Worm (Caenorhabditis elegans) whole organism, L4 larva: Measurements from ENCODE around the gene sam-4.

Source experiments
- D1046.2 ChIP-seq: fragments of 200-800 bp; sonication (Bioruptor generic); IDR thresholded peaks from 2 replicates; pipeline ENCODE4 v1.3.6; 2022; ENCODE audit warnings: missing genetic modification characterization, missing compliant biosample characterization
- F10B5.3 ChIP-seq: sonication (generic microtip); optimal IDR thresholded peaks from 2 replicates; lab custom pipeline; 2016; ENCODE audit warnings: mild to moderate bottlenecking, missing genetic modification characterization, missing compliant biosample characterization
- F44E2.7 ChIP-seq: fragments of 200-800 bp; sonication (Bioruptor generic); IDR thresholded peaks from 2 replicates; pipeline ENCODE4 v2.1.2; 2022; ENCODE audit warnings: missing genetic modification characterization, missing compliant biosample characterization
- T20F7.1 ChIP-seq: fragments of 200-800 bp; sonication (Bioruptor generic); optimal IDR thresholded peaks from 2 replicates; lab custom pipeline; 2018; ENCODE audit warnings: mild to moderate bottlenecking, missing genetic modification characterization, missing compliant biosample characterization
- Y48G9A.11 ChIP-seq: fragments of 200-800 bp; sonication (Bioruptor generic); IDR thresholded peaks from 2 replicates; pipeline ENCODE4 v1.3.6; 2022; ENCODE audit warnings: missing genetic modification reagents, missing genetic modification characterization, missing compliant biosample characterization
- ZK546.5 ChIP-seq, 2 experiments: sonication (generic microtip); optimal IDR thresholded peaks; 2 replicates each; lab custom pipeline; 2017; ENCODE audit warnings: missing biosample characterization in 2 of 2, missing genetic modification characterization in 2 of 2
- ama-1 ChIP-seq: fragments of 150-350 bp; optimal IDR thresholded peaks from 2 replicates; lab custom pipeline; 2014; ENCODE audit warnings: inconsistent platforms, mixed read lengths
- attf-4 ChIP-seq: sonication (generic microtip); optimal IDR thresholded peaks from 3 replicates; lab custom pipeline; 2017; ENCODE audit warnings: missing biosample characterization, missing genetic modification characterization
- ceh-20 ChIP-seq: fragments of 200-800 bp; sonication (Bioruptor generic); IDR thresholded peaks from 2 replicates; pipeline ENCODE4 v1.3.6; 2022; ENCODE audit warnings: missing genetic modification reagents, missing genetic modification characterization, missing compliant biosample characterization
- ceh-28 ChIP-seq: fragments of 150-350 bp; optimal IDR thresholded peaks from 2 replicates; lab custom pipeline; 2014; ENCODE audit warnings: missing biosample characterization, missing genetic modification reagents, missing genetic modification characterization
- ceh-62 ChIP-seq: sonication (generic microtip); optimal IDR thresholded peaks from 2 replicates; lab custom pipeline; 2017; ENCODE audit warnings: missing biosample characterization, missing genetic modification characterization
- ces-1 ChIP-seq: fragments of 150-350 bp; sonication (generic microtip); optimal IDR thresholded peaks from 4 replicates; lab custom pipeline; 2014; ENCODE audit warnings: missing biosample characterization, missing genetic modification reagents, missing genetic modification characterization
- cey-2 ChIP-seq: sonication (generic microtip); optimal IDR thresholded peaks from 3 replicates; lab custom pipeline; 2017; ENCODE audit warnings: missing genetic modification characterization, mild to moderate bottlenecking, missing compliant biosample characterization, antibody characterized with exemption, borderline replicate concordance; ENCODE audit not compliant: insufficient read depth
- ctbp-1 ChIP-seq: fragments of 200-800 bp; sonication (Bioruptor generic); IDR thresholded peaks from 2 replicates; pipeline ENCODE4 v1.3.6; 2022; ENCODE audit warnings: missing genetic modification reagents, missing genetic modification characterization, missing compliant biosample characterization
- daf-12 ChIP-seq: fragments of 150-350 bp; optimal IDR thresholded peaks from 2 replicates; lab custom pipeline; 2014; ENCODE audit warnings: missing biosample characterization, missing genetic modification reagents, missing genetic modification characterization
- daf-16 ChIP-seq, 3 experiments: sonication (generic microtip); optimal IDR thresholded peaks; 2 replicates each; lab custom pipeline; 2016 to 2017; ENCODE audit warnings: missing genetic modification characterization in 3 of 3, missing genetic modification reagents in 3 of 3, mild to moderate bottlenecking in 2 of 3, missing compliant biosample characterization in 2 of 3, missing biosample characterization in 1 of 3, moderate library complexity in 1 of 3
- daf-19 ChIP-seq: fragments of 200-800 bp; sonication (Bioruptor generic); conservative IDR thresholded peaks from 2 replicates; pipeline ENCODE4 v1.3.6; 2022; ENCODE audit warnings: missing genetic modification characterization, missing compliant biosample characterization
- daf-8 ChIP-seq: fragments of 200-800 bp; sonication (Bioruptor generic); IDR thresholded peaks from 2 replicates; pipeline ENCODE4 v1.3.6; 2022; ENCODE audit warnings: missing genetic modification characterization, missing compliant biosample characterization
- dmd-9 ChIP-seq: fragments of 200-800 bp; sonication (Bioruptor generic); IDR thresholded peaks from 2 replicates; pipeline ENCODE4 v1.3.6; 2022; ENCODE audit warnings: missing genetic modification reagents, missing genetic modification characterization, missing compliant biosample characterization
- duxl-1 ChIP-seq: sonication (generic microtip); optimal IDR thresholded peaks from 2 replicates; lab custom pipeline; 2016; ENCODE audit warnings: mild to moderate bottlenecking, missing genetic modification characterization, moderate library complexity, missing compliant biosample characterization; ENCODE audit not compliant: poor library complexity
- dve-1 ChIP-seq: sonication (generic microtip); optimal IDR thresholded peaks from 2 replicates; lab custom pipeline; 2017; ENCODE audit warnings: antibody characterized with exemption, mild to moderate bottlenecking, missing genetic modification characterization, missing compliant biosample characterization; ENCODE audit not compliant: insufficient read depth
- egl-27 ChIP-seq: sonication (generic microtip); optimal IDR thresholded peaks from 3 replicates; lab custom pipeline; 2017; ENCODE audit warnings: missing biosample characterization, missing genetic modification reagents, missing genetic modification characterization
- egl-43 ChIP-seq: fragments of 200-800 bp; sonication (Bioruptor generic); IDR thresholded peaks from 2 replicates; pipeline ENCODE4 v1.3.6; 2022; ENCODE audit warnings: missing genetic modification reagents, missing genetic modification characterization, missing compliant biosample characterization
- hif-1 ChIP-seq, 2 experiments: sonication (generic microtip); optimal IDR thresholded peaks; 2 replicates each; lab custom pipeline; 2016 to 2017; ENCODE audit warnings: missing compliant biosample characterization in 2 of 2, missing genetic modification characterization in 2 of 2, missing genetic modification reagents in 2 of 2, missing genotype in 2 of 2, mild to moderate bottlenecking in 1 of 2
- hlh-30 ChIP-seq: sonication (generic microtip); optimal IDR thresholded peaks from 2 replicates; lab custom pipeline; 2017; ENCODE audit warnings: antibody characterized with exemption, mild to moderate bottlenecking, missing genetic modification characterization, missing compliant biosample characterization; ENCODE audit not compliant: insufficient read depth
- jun-1 ChIP-seq: fragments of 150-350 bp; optimal IDR thresholded peaks from 2 replicates; lab custom pipeline; 2014; ENCODE audit warnings: missing biosample characterization, missing genetic modification reagents, missing genetic modification characterization
- lin-29 ChIP-seq: fragments of 200-800 bp; sonication (Bioruptor generic); IDR thresholded peaks from 2 replicates; pipeline ENCODE4 v1.3.6; 2022; ENCODE audit warnings: missing genetic modification reagents, missing genetic modification characterization, missing compliant biosample characterization
- lin-38 ChIP-seq: fragments of 200-800 bp; sonication (Bioruptor generic); IDR thresholded peaks from 2 replicates; pipeline ENCODE4 v1.3.6; 2022; ENCODE audit warnings: missing genetic modification reagents, missing genetic modification characterization, missing compliant biosample characterization
- mdt-29 ChIP-seq: fragments of 200-800 bp; sonication (Bioruptor generic); IDR thresholded peaks from 2 replicates; pipeline ENCODE4 v1.3.6; 2022; ENCODE audit warnings: missing genetic modification reagents, missing genetic modification characterization, missing compliant biosample characterization
- nhr-11 ChIP-seq: fragments of 150-350 bp; optimal IDR thresholded peaks from 2 replicates; lab custom pipeline; 2014; ENCODE audit warnings: missing biosample characterization, missing genetic modification characterization
- nhr-237 ChIP-seq: sonication (generic microtip); optimal IDR thresholded peaks from 2 replicates; lab custom pipeline; 2017; ENCODE audit warnings: missing biosample characterization, missing genetic modification characterization
- nhr-41 ChIP-seq: fragments of 200-800 bp; sonication (Bioruptor generic); IDR thresholded peaks from 2 replicates; pipeline ENCODE4 v1.3.6; 2022; ENCODE audit warnings: missing genetic modification reagents, missing genetic modification characterization, missing compliant biosample characterization
- nhr-42 ChIP-seq: fragments of 200-800 bp; sonication (Bioruptor generic); IDR thresholded peaks from 2 replicates; pipeline ENCODE4 v1.3.6; 2022; ENCODE audit warnings: missing genetic modification characterization, missing compliant biosample characterization
- nhr-6 ChIP-seq: fragments of 150-350 bp; optimal IDR thresholded peaks from 2 replicates; lab custom pipeline; 2014; ENCODE audit warnings: missing biosample characterization, missing genetic modification characterization
- php-3 ChIP-seq: fragments of 200-800 bp; sonication (Bioruptor generic); IDR thresholded peaks from 2 replicates; pipeline ENCODE4 v1.3.6; 2022; ENCODE audit warnings: missing genetic modification reagents, missing genetic modification characterization, missing compliant biosample characterization
- sdz-12 ChIP-seq: fragments of 200-800 bp; sonication (Bioruptor generic); optimal IDR thresholded peaks from 2 replicates; lab custom pipeline; 2018; ENCODE audit warnings: mild to moderate bottlenecking, missing genetic modification characterization, missing compliant biosample characterization
- skn-1 ChIP-seq: fragments of 150-350 bp; optimal IDR thresholded peaks from 2 replicates; lab custom pipeline; 2014; ENCODE audit warnings: missing biosample characterization, missing genetic modification characterization
- snpc-4 ChIP-seq: fragments of 150-350 bp; optimal IDR thresholded peaks from 2 replicates; lab custom pipeline; 2014; ENCODE audit warnings: missing biosample characterization, missing genetic modification characterization
- spr-1 ChIP-seq: sonication (generic microtip); optimal IDR thresholded peaks from 2 replicates; lab custom pipeline; 2016; ENCODE audit warnings: mild to moderate bottlenecking, missing genetic modification characterization, missing compliant biosample characterization
- spr-3 ChIP-seq: fragments of 200-800 bp; sonication (Bioruptor generic); optimal IDR thresholded peaks from 2 replicates; lab custom pipeline; 2018; ENCODE audit warnings: mild to moderate bottlenecking, missing genetic modification characterization, missing compliant biosample characterization
- tra-1 ChIP-seq: fragments of 200-800 bp; sonication (Bioruptor generic); IDR thresholded peaks from 2 replicates; pipeline ENCODE4 v1.3.6; 2022; ENCODE audit warnings: missing genetic modification reagents, missing genetic modification characterization, missing compliant biosample characterization
- unc-130 ChIP-seq: sonication (generic microtip); optimal IDR thresholded peaks from 2 replicates; lab custom pipeline; 2016; ENCODE audit warnings: missing genetic modification reagents, missing genetic modification characterization, missing compliant biosample characterization
- unc-39 ChIP-seq: sonication (generic microtip); optimal IDR thresholded peaks from 2 replicates; lab custom pipeline; 2017; ENCODE audit warnings: missing biosample characterization, missing genetic modification characterization
- unc-62 ChIP-seq, 3 experiments: fragments of 150-350 bp in 1 of 3; sonication (generic microtip); optimal IDR thresholded peaks in 2 of 3; peaks in 1 of 3; 1 replicate in 1 of 3; 2 replicates in 2 of 3; lab custom pipeline; 2014 to 2017; ENCODE audit warnings: missing biosample characterization in 3 of 3, missing genetic modification characterization in 3 of 3, missing genetic modification reagents in 3 of 3, missing genotype in 1 of 3
- zag-1 ChIP-seq: fragments of 150-350 bp; optimal IDR thresholded peaks from 2 replicates; lab custom pipeline; 2014; ENCODE audit warnings: missing biosample characterization, missing genetic modification characterization
- zfp-2 ChIP-seq: sonication (generic microtip); optimal IDR thresholded peaks from 2 replicates; lab custom pipeline; 2016; ENCODE audit warnings: mild to moderate bottlenecking, missing genetic modification characterization, missing compliant biosample characterization
- zip-2 ChIP-seq: fragments of 150-350 bp; optimal IDR thresholded peaks from 2 replicates; lab custom pipeline; 2014; ENCODE audit warnings: missing biosample characterization, missing genetic modification characterization

sam-4 gene

DNA sequence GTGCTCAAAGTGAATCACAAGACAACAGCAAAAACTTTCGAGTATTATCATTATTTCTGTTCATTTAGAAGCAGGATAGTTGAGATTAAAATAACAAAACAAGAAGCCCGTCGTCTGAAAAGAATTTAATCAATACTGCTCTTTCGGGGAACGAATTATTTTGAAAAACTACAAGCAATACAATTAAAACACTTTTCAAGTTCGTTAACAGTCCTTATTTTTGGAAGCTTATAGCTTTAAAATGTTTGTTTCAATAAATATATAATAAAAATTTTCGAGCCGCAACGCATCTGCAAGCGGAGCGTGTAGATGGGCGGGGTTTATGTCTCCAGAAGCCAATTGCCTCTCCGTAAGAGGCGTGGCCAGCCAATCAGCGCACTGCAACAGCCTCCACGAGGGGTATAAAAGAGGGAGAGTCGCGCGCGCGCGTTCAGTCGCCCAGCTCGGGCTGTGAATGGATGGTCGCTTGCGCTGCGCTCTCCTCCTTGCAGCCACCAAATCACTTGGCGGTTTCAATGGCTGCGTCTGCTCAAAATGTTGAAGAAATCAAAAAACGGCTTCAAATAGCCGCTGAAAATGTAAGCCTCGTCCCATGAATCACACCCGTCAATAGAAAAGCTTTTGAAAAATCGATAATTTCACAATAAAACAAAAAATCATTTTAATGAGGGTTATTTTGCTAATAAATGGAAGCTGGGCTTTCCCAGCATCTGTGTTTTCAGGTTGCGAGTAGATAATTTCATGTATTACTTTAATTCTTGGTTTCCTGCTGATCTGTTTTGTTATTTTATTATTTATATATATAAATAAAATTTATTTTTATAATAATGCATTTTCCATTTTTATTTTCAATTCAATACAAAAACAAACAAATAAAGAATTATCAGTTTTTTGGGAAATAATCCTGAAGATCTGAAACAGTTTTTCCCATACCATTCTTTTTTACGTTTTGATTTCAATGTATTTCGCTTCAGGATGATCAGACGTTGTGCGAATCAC, 11.9 kb upstream of the sam-4 start, which contains the start of the genes ift-43 and mdt-26 (continued):
- TF ChIP-seq unc-39 (tag; lab: Kevin White, UChicago) (no peak), ctbp-1 (GFP tag; lab: Robert Waterston, UW) (peak; percentile 92), skn-1 (no peak), lin-29 (peak; percentile 49; the same call in 1 of the 2 replicates), daf-12 (tag; lab: Kevin White, UChicago) (no peak), zag-1 (tag; lab: Kevin White, UChicago) (no peak), snpc-4 (tag; lab: Kevin White, UChicago) (no peak), unc-62 (GFP tag; optimal IDR thresholded peaks at IDR 0.05 in 1 of 2; lab: Kevin White, UChicago) (peak in 1 of 2 experiments; percentile 97), unc-62 (tag; optimal IDR thresholded peaks at IDR 0.05; lab: Kevin White, UChicago) (no peak), spr-3 (no peak), daf-19 (peak; percentile 91), nhr-11 (tag; lab: Kevin White, UChicago) (peak; percentile 69), dmd-9 (GFP tag; lab: Robert Waterston, UW) (no peak), unc-130 (GFP tag; lab: Kevin White, UChicago) (no peak), tra-1 (GFP tag; lab: Robert Waterston, UW) (peak; percentile 46; the same call in 1 of the 2 replicates), dve-1 (tag; lab: Kevin White, UChicago) (peak; percentile 79), attf-4 (no peak), ceh-28 (tag; lab: Kevin White, UChicago) (peak; percentile 76), F10B5.3 (tag; lab: Kevin White, UChicago) (peak; percentile 42), nhr-6 (no peak), egl-27 (tag; lab: Kevin White, UChicago) (no peak), mdt-29 (GFP tag; lab: Robert Waterston, UW) (peak; percentile 65; the same call in 1 of the 2 replicates), daf-16 (GFP tag; optimal IDR thresholded peaks at IDR 0.05; lab: Kevin White, UChicago) (peak; percentile 36 to 59), daf-16 (tag; optimal IDR thresholded peaks at IDR 0.05; lab: Kevin White, UChicago) (peak; percentile 47), hlh-30 (peak; percentile 79), ceh-20 (GFP tag; lab: Robert Waterston, UW) (peak; percentile 67), zfp-2 (tag; lab: Kevin White, UChicago) (no peak), zip-2 (tag; lab: Kevin White, UChicago) (no peak), D1046.2 (GFP tag; lab: Robert Waterston, UW) (no peak), egl-43 (peak; percentile 95), ceh-62 (tag; lab: Kevin White, UChicago) (no peak), hif-1 (tag; optimal IDR thresholded peaks at IDR 0.05; lab: Kevin White, UChicago) (peak; percentile 31 to 69), lin-38 (GFP tag; lab: Robert Waterston, UW) (peak; percentile 66), nhr-42 (GFP tag; lab: Robert Waterston, UW) (peak; percentile 83), Y48G9A.11 (GFP tag; lab: Robert Waterston, UW) (peak; percentile 30; the same call in 1 of the 2 replicates), ces-1 (no peak), ama-1 (lab: Kevin White, UChicago) (peak; percentile 100), nhr-237 (no peak), T20F7.1 (no peak), jun-1 (tag; lab: Kevin White, UChicago) (peak; percentile 57), nhr-41 (peak; percentile 65; the same call in 1 of the 2 replicates), php-3 (GFP tag; lab: Robert Waterston, UW) (peak; percentile 50; the same call in 1 of the 2 replicates), spr-1 (tag; lab: Kevin White, UChicago) (peak; percentile 81), F44E2.7 (GFP tag; lab: Robert Waterston, UW) (0 out of 2 replicates have a peak, but pooled peaks have one; percentile 41), daf-8 (GFP tag; lab: Robert Waterston, UW) (no peak), duxl-1 (tag; lab: Kevin White, UChicago) (peak; percentile 31), ZK546.5 (tag; optimal IDR thresholded peaks at IDR 0.05; lab: Kevin White, UChicago) (peak in 1 of 2 experiments; percentile 3), cey-2 (tag; lab: Kevin White, UChicago) (no peak), sdz-12 (GFP tag; lab: Kevin White, UChicago) (no peak)
